Fruit fly (Drosophila melanogaster): ENCODE data around the gene CG13901.

dm6 chr3L:802700-803273, 34.8 kb downstream of the CG13901 start:
- TF ChIP-seq psq (optimal IDR thresholded peaks at IDR 0.05) (no peak), CG8478 (optimal IDR thresholded peaks at IDR 0.05) (no peak), usp (GFP tag; optimal IDR thresholded peaks at IDR 0.05) (no peak), pan (optimal IDR thresholded peaks at IDR 0.05) (no peak)
